Worm (Caenorhabditis elegans) whole organism, late embryonic: ENCODE results near the gene Y54G2A.72.

ENCODE experiments used
- ama-1 ChIP-seq: fragments of 150-350 bp; optimal IDR thresholded peaks from 2 replicates; lab custom pipeline; 2014
- ceh-14 ChIP-seq: sonication (generic microtip); optimal IDR thresholded peaks from 2 replicates; lab custom pipeline; 2016; ENCODE audit warnings: missing genotype, missing genetic modification characterization, missing compliant biosample characterization
- ceh-9 ChIP-seq: sonication (generic microtip); optimal IDR thresholded peaks from 2 replicates; lab custom pipeline; 2016; ENCODE audit warnings: mild to moderate bottlenecking, missing genetic modification characterization, inconsistent platforms, missing compliant biosample characterization
- hlh-30 ChIP-seq: sonication (generic microtip); optimal IDR thresholded peaks from 2 replicates; lab custom pipeline; 2017; ENCODE audit warnings: antibody characterized with exemption, missing genetic modification characterization, missing compliant biosample characterization; ENCODE audit not compliant: insufficient read depth
- lim-6 ChIP-seq: sonication (generic microtip); optimal IDR thresholded peaks from 2 replicates; lab custom pipeline; 2016; ENCODE audit warnings: missing genetic modification characterization, missing compliant biosample characterization
- lin-11 ChIP-seq: fragments of 200-800 bp; sonication (Bioruptor generic); optimal IDR thresholded peaks from 2 replicates; lab custom pipeline; 2018; ENCODE audit warnings: mild to moderate bottlenecking, missing genetic modification characterization, missing compliant biosample characterization
- odd-2 ChIP-seq: sonication (generic microtip); optimal IDR thresholded peaks from 2 replicates; lab custom pipeline; 2017; ENCODE audit warnings: antibody characterized with exemption, mild to moderate bottlenecking, missing genetic modification characterization, missing compliant biosample characterization
- pha-4 ChIP-seq: fragments of 150-350 bp; optimal IDR thresholded peaks from 2 replicates; lab custom pipeline; 2018; ENCODE audit warnings: missing biosample characterization, missing genetic modification reagents, missing genetic modification characterization
- ttx-3 ChIP-seq: sonication (generic microtip); optimal IDR thresholded peaks from 2 replicates; lab custom pipeline; 2016; ENCODE audit warnings: missing genetic modification reagents, missing genetic modification characterization, missing compliant biosample characterization
- unc-55 ChIP-seq: sonication (generic microtip); optimal IDR thresholded peaks from 2 replicates; lab custom pipeline; 2017; ENCODE audit warnings: missing biosample characterization, missing genetic modification reagents, missing genetic modification characterization

- TF ChIP-seq lim-6: no peak
- no peak for TF ChIP-seq odd-2
- TF ChIP-seq pha-4: no peak
- TF ChIP-seq ama-1 (lab: Kevin White, UChicago): no peak
- TF ChIP-seq ceh-9: no peak
- TF ChIP-seq unc-55 (GFP tag; lab: Kevin White, UChicago): no peak
- no peak for TF ChIP-seq ceh-14 (tag; lab: Kevin White, UChicago)
- no peak for TF ChIP-seq lin-11 (tag; lab: Kevin White, UChicago)
- TF ChIP-seq hlh-30 (tag; lab: Kevin White, UChicago): no peak
- no peak for TF ChIP-seq ttx-3 (tag; lab: Kevin White, UChicago)
Observed at ce11 chrIV:2764160-2764559, 13.8 kb upstream of the Y54G2A.72 start.
